Fruit fly (Drosophila melanogaster) whole organism, embryonic: ENCODE data around the gene dpr14.

Source experiments
- Awh ChIP-seq: fragments of 200-800 bp; sonication (Bioruptor generic); IDR thresholded peaks from 2 replicates; pipeline ENCODE4, ENCODE4 v1.3.6; 2022; ENCODE audit warnings: missing biosample characterization, missing genetic modification characterization
- Bgb ChIP-seq: fragments of 200-800 bp; sonication (Bioruptor generic); IDR thresholded peaks from 2 replicates; pipeline ENCODE4 v1.3.6; 2022; ENCODE audit warnings: missing biosample characterization, missing genetic modification characterization; ENCODE audit not compliant: partially characterized antibody
- Blimp-1 ChIP-seq: fragments of 200-800 bp; sonication (Bioruptor generic); optimal IDR thresholded peaks from 3 replicates; lab custom pipeline; 2018; ENCODE audit warnings: missing biosample characterization, missing genetic modification characterization, mild to moderate bottlenecking, moderate library complexity, missing genetic modification reagents
- C15 ChIP-seq: fragments of 200-800 bp; sonication (Bioruptor generic); IDR thresholded peaks from 3 replicates; pipeline ENCODE4 v1.3.6; 2022; ENCODE audit warnings: missing biosample characterization, missing genetic modification characterization
- CG12391 ChIP-seq: fragments of 200-800 bp; sonication (Bioruptor generic); optimal IDR thresholded peaks from 3 replicates; lab custom pipeline; 2018; ENCODE audit warnings: missing biosample characterization, mild to moderate bottlenecking, missing genetic modification characterization, moderate library complexity
- CG12659 ChIP-seq: fragments of 200-800 bp; sonication (Bioruptor generic); optimal IDR thresholded peaks from 3 replicates; lab custom pipeline; 2017; ENCODE audit warnings: mild to moderate bottlenecking, missing biosample characterization, missing genetic modification reagents, missing genetic modification characterization
- CG13287 ChIP-seq: fragments of 200-800 bp; sonication (Bioruptor generic); IDR thresholded peaks from 2 replicates; pipeline ENCODE4 v1.3.6; 2022; ENCODE audit warnings: missing biosample characterization, missing genetic modification characterization; ENCODE audit not compliant: partially characterized antibody
- CG15479 ChIP-seq: fragments of 200-800 bp; sonication (Bioruptor generic); optimal IDR thresholded peaks from 3 replicates; lab custom pipeline; 2019; ENCODE audit warnings: missing biosample characterization, mild to moderate bottlenecking, missing genetic modification characterization, moderate library complexity
- CG15514 ChIP-seq: fragments of 200-800 bp; sonication (Bioruptor generic); optimal IDR thresholded peaks from 3 replicates; lab custom pipeline; 2017; ENCODE audit warnings: missing biosample characterization, missing genetic modification characterization, mild to moderate bottlenecking, moderate library complexity, missing genetic modification reagents
- CG1603 ChIP-seq: fragments of 200-800 bp; sonication (Bioruptor generic); optimal IDR thresholded peaks from 2 replicates; lab custom pipeline; 2019; ENCODE audit warnings: missing biosample characterization, mild to moderate bottlenecking, missing genetic modification characterization, moderate library complexity
- CG2129 ChIP-seq: fragments of 200-800 bp; sonication (Bioruptor generic); IDR thresholded peaks from 2 replicates; pipeline ENCODE4 v1.3.6; 2022; ENCODE audit warnings: missing biosample characterization, missing genetic modification characterization; ENCODE audit not compliant: partially characterized antibody
- CG2875 ChIP-seq: fragments of 200-800 bp; sonication (Bioruptor generic); optimal IDR thresholded peaks from 2 replicates; lab custom pipeline; 2017; ENCODE audit warnings: missing biosample characterization, mild to moderate bottlenecking, missing genetic modification characterization, missing genetic modification reagents
- CG3163 ChIP-seq: fragments of 200-800 bp; sonication (Bioruptor generic); optimal IDR thresholded peaks from 3 replicates; lab custom pipeline; 2016; ENCODE audit warnings: missing biosample characterization, missing genetic modification characterization
- CG34376 ChIP-seq: fragments of 200-800 bp; sonication (Bioruptor generic); optimal IDR thresholded peaks from 2 replicates; lab custom pipeline; 2018; ENCODE audit warnings: missing biosample characterization, mild to moderate bottlenecking, missing genetic modification characterization
- CG4617 ChIP-seq: fragments of 200-800 bp; sonication (Bioruptor generic); optimal IDR thresholded peaks from 3 replicates; lab custom pipeline; 2016; ENCODE audit warnings: missing biosample characterization, missing genetic modification characterization, borderline replicate concordance
- CG6175 ChIP-seq: fragments of 200-800 bp; sonication (Bioruptor generic); IDR thresholded peaks from 3 replicates; pipeline ENCODE4 v1.3.6; 2022; ENCODE audit warnings: missing biosample characterization, missing genetic modification characterization
- CG7928 ChIP-seq: fragments of 200-800 bp; sonication (Bioruptor generic); optimal IDR thresholded peaks from 2 replicates; lab custom pipeline; 2017; ENCODE audit warnings: missing biosample characterization, mild to moderate bottlenecking, missing genetic modification characterization
- CG8478 ChIP-seq: fragments of >200 bp; optimal IDR thresholded peaks from 2 replicates; lab custom pipeline; 2018
- CkIIα-i1 ChIP-seq: fragments of 200-800 bp; sonication (Bioruptor generic); IDR thresholded peaks from 2 replicates; pipeline ENCODE4 v1.3.6; 2022; ENCODE audit warnings: missing biosample characterization, missing genetic modification characterization
- Dll ChIP-seq: fragments of 200-800 bp; sonication (Bioruptor generic); IDR thresholded peaks from 4 replicates; pipeline ENCODE4 v1.3.6; 2022; ENCODE audit warnings: missing biosample characterization, missing genetic modification characterization; ENCODE audit not compliant: partially characterized antibody
- Doc3 ChIP-seq: fragments of 200-800 bp; sonication (Bioruptor generic); IDR thresholded peaks from 3 replicates; pipeline ENCODE4 v1.3.6; 2022; ENCODE audit warnings: missing biosample characterization, missing genetic modification characterization; ENCODE audit not compliant: partially characterized antibody
- Dp ChIP-seq: fragments of 200-800 bp; sonication (Bioruptor generic); optimal IDR thresholded peaks from 2 replicates; lab custom pipeline; 2018; ENCODE audit warnings: missing biosample characterization, mild to moderate bottlenecking, missing genetic modification characterization, moderate library complexity
- Ets97D ChIP-seq: fragments of 200-800 bp; sonication (Bioruptor generic); optimal IDR thresholded peaks from 3 replicates; lab custom pipeline; 2016; ENCODE audit warnings: missing biosample characterization, missing genetic modification characterization
- Gug ChIP-seq: fragments of 200-800 bp; sonication (Bioruptor generic); IDR thresholded peaks from 4 replicates; pipeline ENCODE4 v1.3.6; 2022; ENCODE audit warnings: missing biosample characterization, missing genetic modification characterization
- HLH3B ChIP-seq: fragments of 200-800 bp; sonication (Bioruptor generic); IDR thresholded peaks from 2 replicates; pipeline ENCODE4 v1.3.6; 2022; ENCODE audit warnings: missing biosample characterization, missing genetic modification characterization
- Hmx ChIP-seq: fragments of 200-800 bp; sonication (Bioruptor generic); optimal IDR thresholded peaks from 2 replicates; lab custom pipeline; 2016; ENCODE audit warnings: missing biosample characterization, missing genetic modification characterization
- Med ChIP-seq: fragments of 200-800 bp; sonication (Bioruptor generic); peaks from one replicate; lab custom pipeline; 2016; ENCODE audit warnings: missing biosample characterization, missing genetic modification characterization, mild to moderate bottlenecking, inconsistent platforms, moderate library complexity
- Myb ChIP-seq: fragments of 200-800 bp; sonication (Bioruptor generic); optimal IDR thresholded peaks from 2 replicates; lab custom pipeline; 2016; ENCODE audit warnings: missing biosample characterization, missing genetic modification characterization
- Oli ChIP-seq: fragments of 200-800 bp; sonication (Bioruptor generic); optimal IDR thresholded peaks from 2 replicates; lab custom pipeline; 2018; ENCODE audit warnings: missing biosample characterization, mild to moderate bottlenecking, missing genetic modification characterization, moderate library complexity
- Pdp1 ChIP-seq, 2 experiments: fragments of 200-800 bp; sonication (Bioruptor generic); optimal IDR thresholded peaks; 3 replicates each; lab custom pipeline; 2016; ENCODE audit warnings: missing biosample characterization in 2 of 2, missing genetic modification characterization in 2 of 2, mild to moderate bottlenecking in 1 of 2, moderate library complexity in 1 of 2
- Rfx ChIP-seq: fragments of 200-800 bp; sonication (Bioruptor generic); IDR thresholded peaks from 2 replicates; pipeline ENCODE4 v1.3.6; 2022; ENCODE audit warnings: missing biosample characterization, missing genetic modification characterization
- Trl ChIP-seq, 3 experiments: fragments of >200 bp in 2 of 3; fragments of 200-800 bp in 1 of 3; sonication (Bioruptor generic) in 1 of 3; optimal IDR thresholded peaks; 2 replicates in 1 of 3; 3 replicates in 2 of 3; lab custom pipeline; 2016 to 2017; ENCODE audit warnings: missing biosample characterization in 1 of 3, missing genetic modification characterization in 1 of 3
- Usf ChIP-seq: fragments of 200-800 bp; sonication (Bioruptor generic); optimal IDR thresholded peaks from 2 replicates; lab custom pipeline; 2017; ENCODE audit warnings: missing genotype, missing biosample characterization, missing genetic modification characterization
- YL-1 ChIP-seq: fragments of 200-800 bp; sonication (Bioruptor generic); optimal IDR thresholded peaks from 3 replicates; lab custom pipeline; 2017; ENCODE audit warnings: missing biosample characterization, mild to moderate bottlenecking, missing genetic modification characterization
- aop ChIP-seq: fragments of 200-800 bp; sonication (Bioruptor generic); IDR thresholded peaks from 2 replicates; pipeline ENCODE4 v1.3.6; 2022; ENCODE audit warnings: missing biosample characterization, missing genetic modification characterization
- br ChIP-seq: fragments of >200 bp; optimal IDR thresholded peaks from 2 replicates; lab custom pipeline; 2017
- chinmo ChIP-seq: fragments of 200-800 bp; sonication (Bioruptor generic); IDR thresholded peaks from 4 replicates; pipeline ENCODE4 v1.3.6; 2022; ENCODE audit warnings: missing biosample characterization, missing genetic modification characterization; ENCODE audit not compliant: partially characterized antibody
- crp ChIP-seq, 2 experiments: fragments of 200-800 bp; sonication (Bioruptor generic); optimal IDR thresholded peaks; 2 replicates in 1 of 2; 3 replicates in 1 of 2; lab custom pipeline; 2017; ENCODE audit warnings: missing biosample characterization in 2 of 2, missing genetic modification characterization in 2 of 2, mild to moderate bottlenecking in 1 of 2, moderate library complexity in 1 of 2
- hb ChIP-seq: fragments of 200-800 bp; sonication (Bioruptor generic); IDR thresholded peaks from 3 replicates; pipeline ENCODE4 v1.3.6; 2022; ENCODE audit warnings: missing biosample characterization, missing genetic modification characterization; ENCODE audit not compliant: partially characterized antibody
- lbe ChIP-seq: fragments of 200-800 bp; sonication (Bioruptor generic); optimal IDR thresholded peaks from 2 replicates; lab custom pipeline; 2016; ENCODE audit warnings: missing biosample characterization, mild to moderate bottlenecking, missing genetic modification characterization
- pita ChIP-seq: fragments of 200-800 bp; sonication (Bioruptor generic); optimal IDR thresholded peaks from 2 replicates; lab custom pipeline; 2017; ENCODE audit warnings: missing biosample characterization, mild to moderate bottlenecking, missing genetic modification characterization
- pzg ChIP-seq: fragments of 200-800 bp; sonication (Bioruptor generic); optimal IDR thresholded peaks from 3 replicates; lab custom pipeline; 2018; ENCODE audit warnings: missing biosample characterization, mild to moderate bottlenecking, missing genetic modification characterization, moderate library complexity
- slp2 ChIP-seq: fragments of 200-800 bp; sonication (Bioruptor generic); optimal IDR thresholded peaks from 2 replicates; lab custom pipeline; 2016; ENCODE audit warnings: missing biosample characterization, missing genetic modification characterization
- so ChIP-seq: fragments of 200-800 bp; sonication (Bioruptor generic); IDR thresholded peaks from 3 replicates; pipeline ENCODE4 v1.3.6; 2022; ENCODE audit warnings: missing biosample characterization, missing genetic modification characterization
- stc ChIP-seq: fragments of 200-800 bp; sonication (Bioruptor generic); IDR thresholded peaks from 2 replicates; pipeline ENCODE4 v1.3.6; 2022; ENCODE audit warnings: missing biosample characterization, missing genetic modification characterization
- tll ChIP-seq, 2 experiments: fragments of 200-800 bp in 1 of 2; fragments of >200 bp in 1 of 2; sonication (Bioruptor generic) in 1 of 2; optimal IDR thresholded peaks; 2 replicates each; lab custom pipeline; 2017 to 2019; ENCODE audit warnings: missing biosample characterization in 2 of 2, missing genetic modification characterization in 2 of 2, mild to moderate bottlenecking in 1 of 2, moderate library complexity in 1 of 2
- unc-4 ChIP-seq: fragments of 200-800 bp; sonication (Bioruptor generic); IDR thresholded peaks from 2 replicates; pipeline ENCODE4 v1.3.6; 2022; ENCODE audit warnings: missing biosample characterization, missing genetic modification characterization; ENCODE audit not compliant: partially characterized antibody
- zen2 ChIP-seq: fragments of 200-800 bp; sonication (Bioruptor generic); IDR thresholded peaks from 3 replicates; pipeline ENCODE4 v1.3.6; 2022; ENCODE audit warnings: missing biosample characterization, missing genetic modification characterization; ENCODE audit not compliant: partially characterized antibody

dpr14 gene

DNA sequence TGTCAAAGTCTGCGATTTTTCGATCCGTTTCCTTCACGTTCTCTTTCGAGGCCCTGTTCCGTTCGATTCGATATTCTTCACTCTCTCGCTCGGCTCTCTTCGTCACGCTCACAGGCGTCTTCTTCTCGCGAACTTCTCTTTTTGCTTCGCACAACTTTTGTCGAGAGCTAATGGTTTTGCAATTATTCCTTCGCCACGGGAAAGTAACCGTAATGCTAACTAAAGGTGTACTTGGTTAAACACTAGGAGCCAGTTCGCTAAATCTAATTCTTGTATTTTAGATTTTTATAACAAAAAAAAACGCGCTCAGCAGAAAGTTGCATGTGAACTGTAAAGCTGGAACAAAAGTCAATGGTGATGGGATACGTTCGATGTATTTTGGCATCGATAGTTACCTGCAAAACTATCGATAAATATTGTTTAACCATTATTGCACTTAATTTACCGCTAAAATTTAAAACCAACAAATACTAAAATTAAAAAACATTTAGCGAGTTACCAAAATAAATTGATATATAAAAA lies 23.0 kb upstream of the dpr14 start, which contains the start of gene mahe (continued):
- TF ChIP-seq CG12391 (peak; percentile 11), CG13287 (GFP tag; lab: Robert Waterston, UW) (peak; percentile 92), tll (GFP tag; optimal IDR thresholded peaks at IDR 0.05; lab: Kevin White, UChicago) (peak in 1 of 2 experiments; percentile 67), Pdp1 (GFP tag; optimal IDR thresholded peaks at IDR 0.05; lab: Kevin White, UChicago) (peak in 1 of 2 experiments; percentile 14), chinmo (GFP tag; lab: Robert Waterston, UW) (peak; percentile 93), YL-1 (peak; percentile 17), Usf (GFP tag; lab: Kevin White, UChicago) (no peak), Trl (optimal IDR thresholded peaks at IDR 0.05; lab: Kevin White, UChicago) (peak; percentile 74 to 90), Trl (GFP tag; optimal IDR thresholded peaks at IDR 0.05; lab: Kevin White, UChicago) (peak; percentile 5), CG8478 (no peak), hb (peak; percentile 67; the same call in 2 of the 3 replicates), zen2 (GFP tag; lab: Robert Waterston, UW) (peak; percentile 61; the same call in 1 of the 3 replicates), CG15479 (GFP tag; lab: Kevin White, UChicago) (peak; percentile 25), lbe (GFP tag; lab: Kevin White, UChicago) (peak; percentile 44), CG15514 (GFP tag; lab: Kevin White, UChicago) (peak; percentile 33), Rfx (GFP tag; lab: Robert Waterston, UW) (peak; percentile 8; the same call in 1 of the 2 replicates), CkIIα-i1 (GFP tag; lab: Robert Waterston, UW) (no peak), pita (GFP tag; lab: Kevin White, UChicago) (no peak), CG4617 (GFP tag; lab: Kevin White, UChicago) (peak; percentile 13), br (lab: Kevin White, UChicago) (no peak), Awh (GFP tag; lab: Robert Waterston, UW) (no peak), so (GFP tag; lab: Robert Waterston, UW) (no peak), CG2875 (no peak), Blimp-1 (no peak), CG7928 (GFP tag; lab: Kevin White, UChicago) (no peak), Dp (GFP tag; lab: Kevin White, UChicago) (peak; percentile 80), C15 (no peak), unc-4 (GFP tag; lab: Robert Waterston, UW) (peak; percentile 85), CG6175 (no peak), CG12659 (GFP tag; lab: Kevin White, UChicago) (peak; percentile 49), Myb (GFP tag; lab: Kevin White, UChicago) (peak; percentile 10), crp (GFP tag; optimal IDR thresholded peaks at IDR 0.05; lab: Kevin White, UChicago) (no peak), stc (GFP tag; lab: Robert Waterston, UW) (0 out of 2 replicates have a peak, but pooled peaks have one; percentile 8), Doc3 (GFP tag; lab: Robert Waterston, UW) (peak; percentile 71), Gug (GFP tag; lab: Robert Waterston, UW) (no peak), Dll (peak; percentile 87), CG2129 (GFP tag; lab: Robert Waterston, UW) (peak; percentile 77), HLH3B (GFP tag; lab: Robert Waterston, UW) (0 out of 2 replicates have a peak, but pooled peaks have one; percentile 7), Oli (tag; lab: Kevin White, UChicago) (no peak), slp2 (GFP tag; lab: Kevin White, UChicago) (no peak), Hmx (no peak), CG1603 (tag; lab: Kevin White, UChicago) (peak; percentile 29), Bgb (GFP tag; lab: Robert Waterston, UW) (peak; percentile 89), Ets97D (peak; percentile 21), pzg (peak; percentile 57), Med (GFP tag; lab: Kevin White, UChicago) (peak; percentile 77), CG3163 (GFP tag; lab: Kevin White, UChicago) (peak; percentile 71), CG34376 (peak; percentile 37), aop (GFP tag; lab: Robert Waterston, UW) (no peak)
